Fruit fly (Drosophila melanogaster) whole organism, adult: ENCODE measurements around the gene RabX6.

Experiments used
- CG14711 ChIP-seq: fragments of 200-800 bp; sonication (Bioruptor generic); optimal IDR thresholded peaks from 2 replicates; lab custom pipeline; 2018; ENCODE audit warnings: missing biosample characterization, mild to moderate bottlenecking, missing genetic modification characterization, moderate library complexity
- CG33017 ChIP-seq: fragments of 200-800 bp; sonication (Bioruptor generic); optimal IDR thresholded peaks from 2 replicates; lab custom pipeline; 2018; ENCODE audit warnings: missing biosample characterization, mild to moderate bottlenecking, missing genetic modification characterization, moderate library complexity
- CG7101 ChIP-seq: fragments of 200-800 bp; sonication (Bioruptor generic); optimal IDR thresholded peaks from 2 replicates; lab custom pipeline; 2018; ENCODE audit warnings: missing biosample characterization, mild to moderate bottlenecking, missing genetic modification characterization, moderate library complexity
- Clk ChIP-seq: fragments of 200-800 bp; sonication (Bioruptor generic); optimal IDR thresholded peaks from 2 replicates; lab custom pipeline; 2017; ENCODE audit warnings: missing biosample characterization, missing genetic modification characterization
- Crg-1 ChIP-seq: fragments of 200-800 bp; sonication (Bioruptor generic); optimal IDR thresholded peaks from 2 replicates; lab custom pipeline; 2016; ENCODE audit warnings: missing biosample characterization, missing genetic modification characterization
- Hr96 ChIP-seq: fragments of 200-800 bp; sonication (Bioruptor generic); optimal IDR thresholded peaks from 2 replicates; lab custom pipeline; 2016; ENCODE audit warnings: missing biosample characterization, missing genetic modification characterization
- bab1 ChIP-seq: fragments of 200-800 bp; sonication (Bioruptor generic); optimal IDR thresholded peaks from 3 replicates; lab custom pipeline; 2019; ENCODE audit warnings: missing biosample characterization, mild to moderate bottlenecking, missing genetic modification characterization, moderate library complexity
- kay ChIP-seq: fragments of 200-800 bp; sonication (Bioruptor generic); peaks from one replicate; lab custom pipeline; 2016; ENCODE audit warnings: missing biosample characterization, missing genetic modification characterization, borderline replicate concordance
- pad ChIP-seq: fragments of 200-800 bp; sonication (Bioruptor generic); optimal IDR thresholded peaks from 3 replicates; lab custom pipeline; 2017; ENCODE audit warnings: missing biosample characterization, missing genetic modification characterization, mild to moderate bottlenecking, moderate library complexity, missing genetic modification reagents
- tj ChIP-seq: fragments of 200-800 bp; sonication (Bioruptor generic); optimal IDR thresholded peaks from 3 replicates; lab custom pipeline; 2017; ENCODE audit warnings: missing biosample characterization, mild to moderate bottlenecking, missing genetic modification characterization, moderate library complexity

DNA sequence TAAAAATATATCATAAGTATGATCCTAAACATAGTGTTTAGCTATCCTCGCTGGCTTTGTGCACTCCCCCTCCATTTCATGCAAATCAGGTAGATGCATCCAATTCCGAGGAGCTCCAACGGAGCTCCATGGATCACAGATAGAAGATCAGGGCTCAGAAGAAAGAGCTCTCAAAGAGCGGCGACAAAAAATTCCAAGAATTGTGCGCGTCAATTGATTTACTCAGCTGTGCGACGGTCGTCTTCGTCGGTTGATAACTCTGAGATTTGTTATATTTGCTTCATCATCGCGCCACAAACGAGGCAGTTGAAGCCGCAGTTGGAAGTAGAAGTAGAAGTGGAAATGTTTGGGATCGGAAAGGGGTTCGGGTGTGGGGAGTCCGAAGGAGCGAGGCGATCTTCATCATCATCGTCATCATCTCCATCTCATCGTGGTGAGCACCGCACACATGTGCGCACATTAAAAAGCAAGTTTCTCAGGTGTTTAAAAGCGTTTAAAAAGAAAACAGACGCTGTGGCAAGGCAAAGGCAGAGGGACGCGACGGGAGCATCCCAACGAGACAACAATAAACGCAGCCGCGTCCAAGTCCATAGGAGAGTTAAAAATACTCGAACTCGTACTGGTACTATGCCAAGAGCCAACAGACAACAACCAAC, 43.0 kb downstream of the RabX6 start:
- TF ChIP-seq tj (GFP tag; lab: Kevin White, UChicago) (no peak), CG14711 (tag; lab: Kevin White, UChicago) (no peak), pad (GFP tag; lab: Kevin White, UChicago) (no peak), Clk (GFP tag; lab: Kevin White, UChicago) (no peak), bab1 (GFP tag; lab: Kevin White, UChicago) (no peak), CG7101 (tag; lab: Kevin White, UChicago) (no peak), Crg-1 (GFP tag; lab: Kevin White, UChicago) (no peak), CG33017 (tag; lab: Kevin White, UChicago) (no peak), Hr96 (GFP tag; lab: Kevin White, UChicago) (no peak), kay (GFP tag; lab: Kevin White, UChicago) (no peak)
